Fruit fly (Drosophila melanogaster) S2 (cell line): ENCODE results near the gene cic.

Source experiments
- CG8478 ChIP-seq: fragments of >200 bp; optimal IDR thresholded peaks from 2 replicates; lab custom pipeline; 2018
- CTCF ChIP-seq, 2 experiments: fragments of >200 bp; optimal IDR thresholded peaks; 2 replicates each; lab custom pipeline; 2018

The cic gene

DNA sequence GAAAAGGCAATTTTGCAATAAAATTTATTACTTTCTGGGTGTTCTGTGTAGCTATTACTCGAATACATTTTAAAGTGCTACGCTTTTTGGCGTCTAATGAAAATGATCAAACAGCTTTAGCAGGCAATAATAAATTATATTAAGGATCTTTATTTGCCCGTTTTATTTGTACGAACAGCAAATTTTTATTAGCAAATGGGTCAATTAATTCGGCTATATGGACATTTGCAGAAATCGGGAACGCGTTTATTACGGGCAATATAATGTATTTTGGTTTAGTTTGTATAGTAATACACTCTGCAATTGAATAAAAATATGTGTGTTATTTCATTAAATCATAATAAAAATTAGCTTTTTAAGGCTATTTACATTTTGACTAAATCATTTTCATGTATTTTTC is 7.8 kb downstream of the cic start:
- TF ChIP-seq CTCF (optimal IDR thresholded peaks at IDR 0.05; lab: Kevin White, UChicago) (no peak), CG8478 (no peak)

- TF ChIP-seq CTCF (optimal IDR thresholded peaks at IDR 0.05; lab: Kevin White, UChicago) (no peak), CG8478 (no peak)
These were observed 8.8 kb downstream of the cic start for dm6 chr3R:20261225-20261968.

DNA sequence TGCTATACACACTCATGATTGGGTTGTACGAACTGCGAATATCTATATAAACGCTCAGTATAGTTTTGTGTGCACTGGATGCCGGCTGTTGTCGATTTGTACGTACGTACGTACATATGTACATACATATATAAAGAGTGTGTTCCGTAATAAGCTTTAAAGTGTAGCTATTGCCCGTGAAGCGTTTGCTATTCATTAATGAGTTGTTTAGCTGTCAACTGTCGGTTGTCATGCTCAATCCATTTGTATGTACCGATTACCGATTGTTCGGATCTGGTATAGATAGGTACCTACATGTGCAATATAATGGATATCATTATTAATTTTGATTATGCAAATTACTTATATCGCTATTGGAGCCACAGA is 9.4 kb downstream of the cic start:
- no peak for TF ChIP-seq CTCF (optimal IDR thresholded peaks at IDR 0.05; lab: Kevin White, UChicago)
- no peak for TF ChIP-seq CG8478

- TF ChIP-seq CTCF (optimal IDR thresholded peaks at IDR 0.05; lab: Kevin White, UChicago) = no peak
- no peak for TF ChIP-seq CG8478
These were observed 10.5 kb downstream of the cic start for dm6 chr3R:20262927-20263644.

DNA sequence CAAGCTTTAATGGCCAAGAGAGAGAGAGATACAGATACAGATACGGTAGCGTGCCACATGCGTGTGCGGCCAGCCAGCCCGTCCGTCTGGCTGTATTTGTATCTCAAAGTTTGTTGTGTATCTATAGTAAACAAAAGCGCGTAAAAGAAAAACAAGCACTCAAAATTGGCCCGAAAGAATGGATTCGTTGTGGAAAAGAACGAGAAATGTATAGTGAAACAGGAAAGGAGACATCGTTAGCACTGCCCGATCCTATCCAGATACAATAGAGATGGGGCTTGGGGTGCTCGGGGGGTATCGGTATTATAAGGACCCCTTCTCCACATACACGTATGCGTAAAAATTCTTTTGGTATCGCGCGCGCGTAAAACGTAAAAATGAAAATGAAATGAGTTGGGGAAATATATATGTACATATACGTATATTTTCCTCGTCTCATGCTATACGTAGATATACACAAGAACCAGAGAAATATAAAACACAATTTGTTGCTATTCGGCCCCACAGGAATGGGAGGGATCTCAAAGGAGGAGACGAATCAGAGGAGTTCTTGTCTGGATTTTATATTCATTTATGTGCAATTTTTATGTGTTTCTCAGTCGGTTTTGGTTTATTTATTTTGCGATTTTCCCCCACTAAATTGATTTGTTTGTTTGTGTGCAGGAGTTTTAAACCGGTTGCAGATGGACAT is 11.4 kb downstream of the cic start:
- TF ChIP-seq CG8478 (no peak), CTCF (optimal IDR thresholded peaks at IDR 0.05; lab: Kevin White, UChicago) (no peak)

DNA sequence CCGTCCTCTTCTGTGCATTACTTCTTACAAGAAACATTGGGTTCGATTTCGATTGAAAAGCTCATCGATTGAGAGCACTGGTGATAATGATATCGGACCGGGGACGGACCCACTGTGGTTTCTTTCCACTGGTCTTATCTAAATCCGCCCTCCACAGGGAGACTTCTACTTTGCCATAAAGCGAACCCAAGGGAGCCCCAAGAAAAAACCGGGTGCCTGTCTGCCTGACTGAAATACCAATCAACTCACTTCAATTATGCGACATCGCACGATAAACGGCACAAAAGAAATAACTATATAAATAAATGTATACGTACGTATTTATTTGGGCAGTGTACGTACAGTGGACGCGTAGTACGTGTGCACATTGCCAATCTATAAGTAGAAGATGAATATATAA is 12.2 kb downstream of the cic start:
- TF ChIP-seq CTCF (optimal IDR thresholded peaks at IDR 0.05; lab: Kevin White, UChicago) = no peak
- TF ChIP-seq CG8478 = no peak

DNA sequence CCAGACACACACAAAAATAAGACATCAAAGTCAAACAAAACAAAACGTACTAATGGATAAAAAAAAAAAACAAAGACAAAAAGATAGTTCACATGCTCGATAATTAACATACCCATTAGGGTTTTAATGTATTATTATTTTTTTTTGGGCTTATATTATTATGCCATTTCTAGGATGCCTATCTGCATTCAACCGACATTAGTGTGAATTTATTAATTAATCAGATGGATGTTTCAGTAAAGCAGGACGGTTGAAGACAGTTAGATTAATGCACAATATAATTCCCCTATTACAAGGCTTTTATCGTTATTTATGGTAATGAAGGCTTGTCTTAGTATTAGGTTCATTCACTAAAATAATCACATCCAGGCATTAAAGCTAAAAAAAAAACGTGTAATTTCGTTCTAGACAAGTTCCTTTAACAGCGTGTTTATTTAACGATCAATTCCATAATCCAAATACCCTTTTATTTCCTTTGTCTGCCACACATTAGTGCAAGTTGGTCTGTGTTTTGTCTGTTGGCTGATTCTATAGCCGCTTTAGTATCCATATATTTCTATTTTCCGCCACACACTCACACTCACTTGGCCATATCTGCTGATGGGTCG is 12.8 kb downstream of the cic start:
- TF ChIP-seq CTCF (optimal IDR thresholded peaks at IDR 0.05; lab: Kevin White, UChicago) (no peak), CG8478 (no peak)

- TF ChIP-seq CG8478 (no peak), CTCF (optimal IDR thresholded peaks at IDR 0.05; lab: Kevin White, UChicago) (no peak)
These were observed 13.4 kb downstream of the cic start for dm6 chr3R:20265969-20266368.

DNA sequence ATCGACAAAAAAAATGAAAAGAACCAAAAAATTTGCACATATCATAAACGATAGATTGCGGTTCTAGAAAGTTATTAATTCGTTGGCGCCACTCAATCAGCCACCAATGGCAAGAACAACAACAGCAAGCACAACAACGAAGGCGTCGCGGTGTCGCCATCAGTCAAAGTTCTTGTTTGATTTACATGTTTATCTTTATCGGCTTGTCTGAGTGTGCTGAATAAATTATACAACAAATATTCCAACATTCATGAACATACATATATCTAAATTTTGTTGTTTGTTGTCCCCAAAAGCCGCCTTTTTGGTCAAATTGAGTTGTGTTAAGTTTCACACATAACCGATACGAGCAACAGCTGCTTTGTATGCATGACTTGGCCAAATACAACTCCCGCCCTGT is 21.0 kb downstream of the cic start:
- TF ChIP-seq CTCF (optimal IDR thresholded peaks at IDR 0.05; lab: Kevin White, UChicago) (no peak), CG8478 (no peak)

DNA sequence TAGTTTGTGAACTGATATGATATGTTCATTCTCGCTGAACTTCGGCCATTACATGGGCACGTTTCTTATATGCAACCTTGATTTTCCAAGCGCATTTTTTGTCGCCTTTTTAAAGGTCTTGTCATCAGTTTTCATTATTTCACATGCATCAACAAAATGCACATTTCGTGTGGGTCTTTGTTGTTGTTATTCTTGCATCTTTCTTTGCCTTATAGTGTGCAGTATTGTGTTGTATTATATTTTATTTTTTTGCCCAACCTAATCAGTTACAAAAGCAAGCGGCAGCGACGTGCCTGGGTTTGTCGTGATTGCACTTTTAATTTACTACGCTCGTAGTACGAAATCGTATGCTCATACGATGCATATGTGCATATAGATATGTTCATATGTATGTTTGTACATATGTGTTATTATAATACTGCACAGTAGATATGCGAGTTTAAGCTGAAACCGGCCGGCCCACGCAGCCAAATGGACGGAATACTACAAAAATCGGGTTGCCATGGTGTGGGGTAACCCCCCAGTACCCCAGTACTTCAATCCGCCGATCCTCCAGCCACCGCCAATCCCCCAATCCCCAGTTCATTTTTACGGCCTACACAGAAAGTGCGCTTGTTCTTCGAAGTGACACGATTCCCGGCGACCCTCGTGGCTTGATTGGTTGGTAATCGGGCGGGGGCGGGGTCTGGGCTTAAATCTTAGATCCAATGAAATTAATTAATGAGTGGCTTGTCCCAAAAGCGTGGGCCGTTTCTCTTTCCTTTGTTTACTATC is 22.1 kb downstream of the cic start:
- no peak for TF ChIP-seq CTCF (optimal IDR thresholded peaks at IDR 0.05; lab: Kevin White, UChicago)
- no peak for TF ChIP-seq CG8478

DNA sequence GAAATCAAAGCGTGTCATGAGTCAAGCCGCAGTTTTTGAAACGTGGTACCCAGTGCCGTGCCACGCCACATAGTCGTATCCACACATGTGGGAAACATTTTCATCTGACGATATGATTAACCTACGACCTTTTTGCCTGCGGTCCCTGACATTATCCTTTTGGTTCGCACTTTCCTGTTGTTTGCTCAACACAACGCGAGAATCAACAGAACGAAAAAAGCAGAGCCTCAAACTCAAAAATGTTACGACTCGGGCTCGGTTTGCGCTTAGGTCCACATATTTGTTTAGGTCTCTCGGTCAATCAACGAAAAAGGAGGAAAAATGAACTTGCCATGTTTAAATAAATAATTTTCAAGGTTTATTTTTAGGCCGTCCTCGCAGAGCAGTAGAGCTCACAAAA is 23.4 kb downstream of the cic start:
- TF ChIP-seq CTCF (optimal IDR thresholded peaks at IDR 0.05; lab: Kevin White, UChicago) (no peak), CG8478 (no peak)

DNA sequence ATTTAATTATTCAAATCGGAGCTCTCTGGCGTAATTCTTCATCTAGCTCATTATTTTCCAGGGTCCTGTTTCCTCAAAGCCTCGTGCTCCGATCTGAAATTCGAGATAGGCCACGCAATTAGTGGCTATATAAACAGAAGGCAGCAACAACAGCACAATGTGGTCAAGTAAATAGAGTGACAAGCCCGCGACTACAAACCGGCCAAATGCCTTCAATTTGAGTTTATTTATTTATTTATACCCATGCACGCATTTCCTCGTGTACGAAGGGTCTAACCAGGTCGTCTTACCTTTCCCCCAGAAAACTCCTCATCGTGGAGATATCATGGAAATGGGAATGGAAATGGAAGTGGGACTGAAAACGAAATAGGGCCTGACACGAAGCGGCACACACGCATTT is 24.2 kb downstream of the cic start:
- TF ChIP-seq CTCF (optimal IDR thresholded peaks at IDR 0.05; lab: Kevin White, UChicago) (no peak), CG8478 (no peak)

dm6 chr3R:20280518-20280981 is 28.0 kb downstream of the cic start:
- no peak for TF ChIP-seq CTCF (optimal IDR thresholded peaks at IDR 0.05; lab: Kevin White, UChicago)

DNA sequence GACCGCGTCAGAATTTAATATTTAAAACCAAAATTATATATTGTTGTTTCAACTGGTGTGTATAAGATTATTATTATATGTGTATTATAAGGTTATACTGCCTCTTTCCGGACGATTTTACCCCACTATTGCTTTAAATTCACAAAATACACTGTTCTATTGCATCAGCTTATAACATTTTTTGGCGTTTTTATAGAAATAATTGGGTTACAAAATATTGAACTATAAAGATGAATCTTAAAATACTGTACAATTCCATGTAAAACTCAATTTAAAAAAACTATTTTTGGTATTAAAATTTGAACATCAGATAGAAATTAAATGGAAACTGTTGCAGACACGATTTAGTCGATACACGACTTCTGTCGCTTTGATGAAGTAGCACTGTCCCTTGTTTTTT is 29.5 kb downstream of the cic start:
- TF ChIP-seq CG8478 = no peak
- no peak for TF ChIP-seq CTCF (optimal IDR thresholded peaks at IDR 0.05; lab: Kevin White, UChicago)
